Worm (Caenorhabditis elegans): Measurements from ENCODE around the gene pes-10.

The pes-10 gene

ce11 chrII:12826752-12827151 lies 20.9 kb downstream of the pes-10 start, which contains the start of gene Y46G5A.38:
Gene Y46G5A.38 (plus strand): TSS chrII:12827052.
- TF ChIP-seq ztf-11 (tag; optimal IDR thresholded peaks at IDR 0.05) (no peak), mls-2 (tag; optimal IDR thresholded peaks at IDR 0.05) (no peak), unc-120 (tag; optimal IDR thresholded peaks at IDR 0.05; ENCODE audit: poor library complexity, severe bottlenecking) (no peak), nhr-28 (tag; optimal IDR thresholded peaks at IDR 0.05) (no peak), bed-3 (GFP tag; optimal IDR thresholded peaks at IDR 0.05) (no peak), hlh-1 (tag; optimal IDR thresholded peaks at IDR 0.05) (no peak), flh-1 (GFP tag; optimal IDR thresholded peaks at IDR 0.05) (no peak), snpc-4 (tag; optimal IDR thresholded peaks at IDR 0.05) (no peak), ces-1 (GFP tag; optimal IDR thresholded peaks at IDR 0.05) (no peak), ceh-39 (tag; optimal IDR thresholded peaks at IDR 0.05) (no peak), ceh-83 (GFP tag; optimal IDR thresholded peaks at IDR 0.05) (no peak), cnd-1 (tag; optimal IDR thresholded peaks at IDR 0.05) (no peak), ceh-43 (GFP tag; optimal IDR thresholded peaks at IDR 0.05) (no peak)

- TF ChIP-seq M03D4.4 (tag; optimal IDR thresholded peaks at IDR 0.05): no peak
- peak; percentile 57 for TF ChIP-seq ham-2 (GFP tag; optimal IDR thresholded peaks at IDR 0.05)
Measured at ce11 chrII:12824463-12824862, 23.2 kb downstream of the pes-10 start.

ce11 chrII:12823437-12823836 lies 24.2 kb downstream of the pes-10 start, which contains the start of gene Y46G5A.36:
Gene Y46G5A.36 (plus strand): TSS chrII:12823679.
- no peak for TF ChIP-seq ces-1 (GFP tag; optimal IDR thresholded peaks at IDR 0.05)

- TF ChIP-seq lsy-2 (tag; optimal IDR thresholded peaks at IDR 0.05) (no peak), sem-2 (GFP tag; optimal IDR thresholded peaks at IDR 0.05) (no peak), pha-4 (tag; optimal IDR thresholded peaks at IDR 0.05) (no peak), sptf-1 (tag; optimal IDR thresholded peaks at IDR 0.05) (no peak), ceh-39 (tag; optimal IDR thresholded peaks at IDR 0.05) (no peak)
Measured at ce11 chrII:12819979-12820378, 27.7 kb downstream of the pes-10 start.

ce11 chrII:12818488-12818887 lies 29.1 kb downstream of the pes-10 start, which contains the start of gene Y46G5A.22:
Gene Y46G5A.22 (minus strand): TSS chrII:12818588.
- TF ChIP-seq ham-2 (GFP tag; optimal IDR thresholded peaks at IDR 0.05) (no peak), ztf-11 (tag; optimal IDR thresholded peaks at IDR 0.05) (no peak), nhr-2 (tag; optimal IDR thresholded peaks at IDR 0.05) (no peak), unc-62 (GFP tag; optimal IDR thresholded peaks at IDR 0.05) (no peak), unc-120 (tag; optimal IDR thresholded peaks at IDR 0.05; ENCODE audit: poor library complexity, severe bottlenecking) (no peak), elt-1 (tag; optimal IDR thresholded peaks at IDR 0.05; ENCODE audit: borderline replicate concordance, insufficient read depth) (no peak), tbx-8 (GFP tag; optimal IDR thresholded peaks at IDR 0.05) (no peak), pha-4 (tag; optimal IDR thresholded peaks at IDR 0.05) (no peak), ceh-39 (tag; optimal IDR thresholded peaks at IDR 0.05) (no peak), nhr-237 (tag; optimal IDR thresholded peaks at IDR 0.05) (no peak)

ce11 chrII:12816412-12817146 lies 31.1 kb downstream of the pes-10 start, which contains the start of gene acl-7:
Gene acl-7 (minus strand): TSS chrII:12816462.
- TF ChIP-seq drap-1 (GFP tag; optimal IDR thresholded peaks at IDR 0.05) (no peak), lin-32 (GFP tag; optimal IDR thresholded peaks at IDR 0.05) (no peak), ztf-11 (tag; optimal IDR thresholded peaks at IDR 0.05) (no peak), unc-62 (GFP tag; optimal IDR thresholded peaks at IDR 0.05) (no peak), ceh-83 (GFP tag; optimal IDR thresholded peaks at IDR 0.05) (no peak), hlh-1 (tag; optimal IDR thresholded peaks at IDR 0.05) (no peak), nhr-2 (tag; optimal IDR thresholded peaks at IDR 0.05) (no peak), ces-1 (GFP tag; optimal IDR thresholded peaks at IDR 0.05) (no peak), tbx-8 (GFP tag; optimal IDR thresholded peaks at IDR 0.05) (no peak), pha-4 (tag; optimal IDR thresholded peaks at IDR 0.05) (no peak), unc-120 (tag; optimal IDR thresholded peaks at IDR 0.05; ENCODE audit: poor library complexity, severe bottlenecking) (no peak), snpc-4 (tag; optimal IDR thresholded peaks at IDR 0.05) (no peak), nhr-76 (tag; optimal IDR thresholded peaks at IDR 0.05) (no peak), mep-1 (tag; optimal IDR thresholded peaks at IDR 0.05) (no peak), cnd-1 (tag; optimal IDR thresholded peaks at IDR 0.05) (no peak), mls-2 (tag; optimal IDR thresholded peaks at IDR 0.05) (no peak), nhr-12 (tag; optimal IDR thresholded peaks at IDR 0.05) (no peak), bed-3 (GFP tag; optimal IDR thresholded peaks at IDR 0.05) (no peak), sem-2 (GFP tag; optimal IDR thresholded peaks at IDR 0.05) (no peak), sptf-1 (tag; optimal IDR thresholded peaks at IDR 0.05) (no peak)

All from whole organism, mixed stage, embryonic.